Worm (Caenorhabditis elegans) whole organism, late embryonic: ENCODE results near the gene cids-1.

ENCODE experiments used
- F13H6.1 ChIP-seq: sonication (generic microtip); optimal IDR thresholded peaks from 2 replicates; lab custom pipeline; 2016; ENCODE audit warnings: missing genetic modification characterization, missing compliant biosample characterization
- ceh-2 ChIP-seq: sonication (generic microtip); optimal IDR thresholded peaks from 2 replicates; lab custom pipeline; 2016; ENCODE audit warnings: missing genotype, missing genetic modification characterization, missing compliant biosample characterization
- ceh-22 ChIP-seq: sonication (generic microtip); optimal IDR thresholded peaks from 2 replicates; lab custom pipeline; 2017; ENCODE audit warnings: missing biosample characterization, missing genetic modification characterization
- ceh-9 ChIP-seq: sonication (generic microtip); optimal IDR thresholded peaks from 2 replicates; lab custom pipeline; 2016; ENCODE audit warnings: mild to moderate bottlenecking, missing genetic modification characterization, inconsistent platforms, missing compliant biosample characterization
- dmd-4 ChIP-seq: sonication (generic microtip); optimal IDR thresholded peaks from 2 replicates; lab custom pipeline; 2016; ENCODE audit warnings: borderline replicate concordance, missing genetic modification characterization, missing compliant biosample characterization
- odd-2 ChIP-seq: sonication (generic microtip); optimal IDR thresholded peaks from 2 replicates; lab custom pipeline; 2017; ENCODE audit warnings: antibody characterized with exemption, mild to moderate bottlenecking, missing genetic modification characterization, missing compliant biosample characterization
- sdc-2 ChIP-seq: sonication (generic microtip); optimal IDR thresholded peaks from 2 replicates; lab custom pipeline; 2016; ENCODE audit warnings: missing genotype, missing genetic modification characterization, missing compliant biosample characterization
- syd-9 ChIP-seq: sonication (generic microtip); optimal IDR thresholded peaks from 2 replicates; lab custom pipeline; 2016; ENCODE audit warnings: mild to moderate bottlenecking, missing genetic modification characterization, moderate library complexity, missing compliant biosample characterization
- tbx-2 ChIP-seq: sonication (generic microtip); optimal IDR thresholded peaks from 2 replicates; lab custom pipeline; 2016; ENCODE audit warnings: missing genetic modification characterization, missing compliant biosample characterization
- ttx-3 ChIP-seq: sonication (generic microtip); optimal IDR thresholded peaks from 2 replicates; lab custom pipeline; 2016; ENCODE audit warnings: missing genetic modification reagents, missing genetic modification characterization, missing compliant biosample characterization
- unc-55 ChIP-seq: sonication (generic microtip); optimal IDR thresholded peaks from 2 replicates; lab custom pipeline; 2017; ENCODE audit warnings: missing biosample characterization, missing genetic modification reagents, missing genetic modification characterization
- unc-86 ChIP-seq: sonication (generic microtip); optimal IDR thresholded peaks from 2 replicates; lab custom pipeline; 2016; ENCODE audit warnings: missing genetic modification characterization, missing compliant biosample characterization

ce11 chrIII:8232634-8233033 is 11.6 kb upstream of the cids-1 start, which contains the start of gene henn-1:
- TF ChIP-seq ceh-22 (tag; lab: Kevin White, UChicago), result no peak
- no peak for TF ChIP-seq ceh-9 (tag; lab: Kevin White, UChicago)
- TF ChIP-seq sdc-2 (tag; lab: Kevin White, UChicago), result no peak
- TF ChIP-seq dmd-4 (tag; lab: Kevin White, UChicago), result no peak
- no peak for TF ChIP-seq F13H6.1
- no peak for TF ChIP-seq unc-55 (GFP tag; lab: Kevin White, UChicago)
- TF ChIP-seq ceh-2 (tag; lab: Kevin White, UChicago), result no peak
- no peak for TF ChIP-seq ttx-3 (tag; lab: Kevin White, UChicago)
- no peak for TF ChIP-seq tbx-2 (tag; lab: Kevin White, UChicago)
- no peak for TF ChIP-seq unc-86 (tag; lab: Kevin White, UChicago)
- no peak for TF ChIP-seq syd-9 (tag; lab: Kevin White, UChicago)
- no peak for TF ChIP-seq odd-2
